Fruit fly (Drosophila melanogaster): ENCODE data around the gene CG10286.
A peak's percentile ranks its signal among the peaks of the same experiment; 100 is the strongest.

Gene CG10286

dm6 chr3R:6368550-6369238, at the start of gene CG10286:
Gene CG10286 (plus strand): TSS chr3R:6368965.
- TF ChIP-seq CG8478 (optimal IDR thresholded peaks at IDR 0.05), result no peak
- TF ChIP-seq CTCF (optimal IDR thresholded peaks at IDR 0.05), result peak in 1 of 2 experiments; percentile 18

DNA sequence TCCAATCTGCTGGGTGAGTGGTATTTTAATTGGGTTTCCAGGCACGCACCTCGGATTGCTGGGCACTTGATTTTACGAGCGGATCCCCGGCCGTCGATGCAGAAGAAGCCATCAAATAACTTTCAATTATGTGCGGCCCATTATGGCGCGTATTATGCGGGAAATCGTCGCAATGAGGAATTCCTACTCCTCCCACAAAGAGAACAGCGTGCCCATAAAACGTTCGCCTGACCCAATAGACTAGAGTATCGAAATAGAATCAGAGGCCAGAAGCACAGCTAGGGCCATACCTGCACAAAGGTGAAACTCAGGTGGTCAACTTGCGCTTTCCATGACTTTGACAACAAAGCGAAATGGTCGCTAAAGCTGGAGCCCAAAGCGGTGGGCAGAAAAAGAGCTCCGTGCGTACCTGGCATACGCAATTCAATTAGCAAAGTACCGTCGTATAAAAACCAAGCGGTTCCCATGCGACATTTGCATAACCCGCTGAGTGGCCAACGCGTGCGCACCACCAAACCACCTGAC, 38.9 kb upstream of the CG10286 start, which contains the start of gene Osi18:
Osi18 (plus strand) TSS at position 475 of the 525 bp plus-strand sequence.
- TF ChIP-seq CG8478 (optimal IDR thresholded peaks at IDR 0.05) (no peak), CTCF (optimal IDR thresholded peaks at IDR 0.05) (no peak)

dm6 chr3R:6334906-6335433, 33.8 kb upstream of the CG10286 start, which contains the start of gene Osi19:
Gene Osi19 (plus strand): TSS chr3R:6335362.
- TF ChIP-seq CTCF (optimal IDR thresholded peaks at IDR 0.05) (no peak), CG8478 (optimal IDR thresholded peaks at IDR 0.05) (no peak)

DNA sequence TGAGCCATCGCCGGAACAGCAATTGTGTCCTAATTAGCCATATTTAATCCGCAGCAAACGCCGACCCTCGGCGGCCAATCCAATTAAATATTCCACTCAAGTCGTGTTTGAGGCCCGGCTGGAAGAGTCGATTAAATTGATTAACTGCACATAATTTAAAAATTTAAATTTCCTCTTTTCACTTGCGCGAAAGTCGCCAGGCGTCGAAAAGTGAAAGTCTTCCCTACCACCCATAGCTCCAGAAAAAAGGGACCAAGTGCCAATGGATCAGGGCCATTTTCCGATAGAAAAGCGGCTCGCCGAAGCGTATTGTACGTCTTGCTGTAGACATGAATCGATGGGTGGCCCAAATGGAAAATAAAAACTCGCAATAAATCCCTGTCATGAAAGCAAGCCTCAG, 31.4 kb upstream of the CG10286 start:
- TF ChIP-seq CTCF (optimal IDR thresholded peaks at IDR 0.05), result no peak
- TF ChIP-seq CG8478 (optimal IDR thresholded peaks at IDR 0.05), result no peak

DNA sequence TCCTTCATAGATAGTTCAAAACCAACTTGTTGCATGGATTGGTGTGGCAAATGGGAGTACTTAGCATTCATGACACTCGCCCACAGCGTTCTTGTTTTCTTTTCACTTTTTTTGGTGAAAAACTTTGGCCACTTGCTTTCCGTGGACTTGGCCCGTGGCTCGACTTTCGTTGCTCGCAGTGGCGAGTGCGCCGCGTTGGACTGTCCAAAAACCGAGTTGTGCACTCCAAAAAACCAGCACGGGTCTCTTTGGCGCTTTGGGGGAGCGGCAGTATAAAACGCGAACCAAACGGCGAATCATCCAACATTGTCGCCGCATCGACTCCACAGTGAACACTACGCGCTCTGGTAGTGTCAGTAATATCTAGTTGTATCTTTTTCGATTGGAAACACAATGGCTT, 29.0 kb upstream of the CG10286 start, which contains the start of gene Osi20:
Osi20 (plus strand) TSS at position 301 of the 400 bp plus-strand sequence.
- TF ChIP-seq CG8478 (optimal IDR thresholded peaks at IDR 0.05) (no peak), CTCF (optimal IDR thresholded peaks at IDR 0.05) (no peak)

- no peak for TF ChIP-seq CTCF (optimal IDR thresholded peaks at IDR 0.05)
- TF ChIP-seq CG8478 (optimal IDR thresholded peaks at IDR 0.05), result no peak
Observed at dm6 chr3R:6341668-6342067, 27.1 kb upstream of the CG10286 start, which contains the start of gene CG17917. Gene CG17917 (plus strand): TSS chr3R:6341968.

- TF ChIP-seq CTCF (optimal IDR thresholded peaks at IDR 0.05) (no peak), CG8478 (optimal IDR thresholded peaks at IDR 0.05) (no peak)
Observed at dm6 chr3R:6342702-6343101, 26.1 kb upstream of the CG10286 start, which contains the start of gene CG10298. Gene CG10298 (plus strand): TSS chr3R:6343002.

dm6 chr3R:6343396-6344239, 25.1 kb upstream of the CG10286 start, which contains the start of gene CG17919:
Gene CG17919 (plus strand): TSS chr3R:6344029.
- TF ChIP-seq CTCF (optimal IDR thresholded peaks at IDR 0.05), result no peak
- no peak for TF ChIP-seq CG8478 (optimal IDR thresholded peaks at IDR 0.05)

- TF ChIP-seq CTCF (optimal IDR thresholded peaks at IDR 0.05), result no peak
- TF ChIP-seq CG8478 (optimal IDR thresholded peaks at IDR 0.05), result no peak
Observed at dm6 chr3R:6345814-6346213, 23.0 kb upstream of the CG10286 start, which contains the start of the genes SmD2 and CG18048. Gene SmD2 (minus strand): TSS chr3R:6345911. Gene CG18048 (plus strand): TSS chr3R:6346111.

- TF ChIP-seq CTCF (optimal IDR thresholded peaks at IDR 0.05), result no peak
- no peak for TF ChIP-seq CG8478 (optimal IDR thresholded peaks at IDR 0.05)
Observed at dm6 chr3R:6348943-6349342, 19.8 kb upstream of the CG10286 start, which contains the start of gene Hr83. Gene Hr83 (plus strand): TSS chr3R:6349243.

DNA sequence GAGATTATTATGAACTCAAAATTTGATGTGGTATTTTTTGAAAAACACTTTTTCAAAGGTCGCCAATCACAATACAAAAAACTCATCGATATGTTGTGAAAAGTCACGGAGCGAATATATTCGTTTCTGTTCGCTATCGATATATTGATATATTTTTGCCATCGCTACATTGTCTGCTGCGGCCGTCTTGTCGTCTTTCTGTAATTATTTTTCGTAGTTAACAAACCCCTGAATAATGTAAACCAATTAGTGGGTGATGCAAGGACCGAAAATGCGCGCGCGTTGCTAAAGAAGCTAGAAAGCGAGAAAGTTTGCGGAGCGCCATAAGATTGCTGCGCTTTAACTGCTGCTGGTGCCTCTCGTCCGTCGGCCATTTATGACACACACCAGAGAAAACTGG, 18.0 kb upstream of the CG10286 start, which contains the start of gene Pak:
Pak (plus strand) TSS at position 142 of the 400 bp plus-strand sequence.
- TF ChIP-seq CTCF (optimal IDR thresholded peaks at IDR 0.05), result no peak
- no peak for TF ChIP-seq CG8478 (optimal IDR thresholded peaks at IDR 0.05)

DNA sequence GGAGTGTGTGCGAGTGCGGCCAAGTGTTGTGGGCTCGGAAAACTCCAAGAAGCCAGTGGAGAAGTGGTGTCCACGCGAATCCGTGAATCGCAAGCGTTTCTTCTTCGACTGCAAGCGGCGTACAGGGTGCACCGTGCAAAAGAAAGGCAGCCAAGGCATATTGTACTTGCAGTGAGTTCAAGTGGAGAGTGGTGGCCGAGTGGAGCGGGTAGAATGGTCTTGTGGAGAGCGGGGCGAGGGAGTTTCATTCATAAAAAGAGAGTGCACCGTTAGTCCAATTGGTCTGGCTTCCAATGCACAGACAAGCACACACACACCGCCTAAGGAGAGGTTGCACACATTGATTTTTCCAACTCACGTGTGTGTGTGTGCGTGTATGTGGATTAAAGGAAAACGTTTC, 17.6 kb upstream of the CG10286 start:
- no peak for TF ChIP-seq CTCF (optimal IDR thresholded peaks at IDR 0.05)
- TF ChIP-seq CG8478 (optimal IDR thresholded peaks at IDR 0.05), result no peak

dm6 chr3R:6351696-6352378, 16.9 kb upstream of the CG10286 start:
- TF ChIP-seq CTCF (optimal IDR thresholded peaks at IDR 0.05) (no peak), CG8478 (optimal IDR thresholded peaks at IDR 0.05) (no peak)

dm6 chr3R:6352436-6352835, 16.3 kb upstream of the CG10286 start:
- TF ChIP-seq CG8478 (optimal IDR thresholded peaks at IDR 0.05), result no peak
- no peak for TF ChIP-seq CTCF (optimal IDR thresholded peaks at IDR 0.05)
